Worm (Caenorhabditis elegans): Measurements from ENCODE around the gene T02D1.7.

ce11 chrIV:17435228-17435627 is 28.3 kb upstream of the T02D1.7 start:
- TF ChIP-seq unc-30 (tag; optimal IDR thresholded peaks at IDR 0.05) (no peak), aly-2 (tag; optimal IDR thresholded peaks at IDR 0.05) (no peak), jun-1 (tag; optimal IDR thresholded peaks at IDR 0.05) (no peak), tlp-1 (tag; optimal IDR thresholded peaks at IDR 0.05) (no peak), lin-14 (GFP tag; optimal IDR thresholded peaks at IDR 0.05) (no peak), lin-15B (tag; optimal IDR thresholded peaks at IDR 0.05) (no peak), nhr-237 (tag; optimal IDR thresholded peaks at IDR 0.05) (no peak)
